Worm (Caenorhabditis elegans) whole organism, midembryonic: ENCODE results near the gene sms-3.

ENCODE experiments used
- T22C8.4 ChIP-seq: fragments of 200-800 bp; sonication (Bioruptor generic); IDR thresholded peaks from 2 replicates; pipeline ENCODE4 v1.3.6; 2022; ENCODE audit warnings: missing genetic modification characterization, missing compliant biosample characterization
- cog-1 ChIP-seq: sonication (generic microtip); optimal IDR thresholded peaks from 2 replicates; lab custom pipeline; 2016; ENCODE audit warnings: missing genetic modification characterization, missing compliant biosample characterization
- flt-1 ChIP-seq: fragments of 200-800 bp; sonication (Bioruptor generic); IDR thresholded peaks from 2 replicates; pipeline ENCODE4 v1.3.6; 2022; ENCODE audit warnings: missing genetic modification characterization, missing compliant biosample characterization
- klf-2 ChIP-seq: fragments of 200-800 bp; sonication (Bioruptor generic); conservative IDR thresholded peaks from 2 replicates; pipeline ENCODE4 v1.3.6; 2022; ENCODE audit warnings: missing genetic modification reagents, missing genetic modification characterization, missing compliant biosample characterization
- med-1 ChIP-seq: sonication (generic microtip); optimal IDR thresholded peaks from 2 replicates; lab custom pipeline; 2017; ENCODE audit warnings: missing genetic modification characterization, mild to moderate bottlenecking, missing compliant biosample characterization, antibody characterized with exemption, missing genetic modification reagents; ENCODE audit not compliant: insufficient read depth
- ref-1 ChIP-seq: fragments of 200-800 bp; sonication (Bioruptor generic); conservative IDR thresholded peaks from 2 replicates; pipeline ENCODE4 v1.3.6; 2022; ENCODE audit warnings: missing genetic modification reagents, missing genetic modification characterization, missing compliant biosample characterization
- ztf-23 ChIP-seq: fragments of 200-800 bp; sonication (Bioruptor generic); IDR thresholded peaks from 2 replicates; pipeline ENCODE4 v1.3.6; 2022; ENCODE audit warnings: missing genetic modification reagents, missing genetic modification characterization, missing compliant biosample characterization
- ztf-29 ChIP-seq: fragments of 200-800 bp; sonication (Bioruptor generic); IDR thresholded peaks from 2 replicates; pipeline ENCODE4 v1.3.6; 2022; ENCODE audit warnings: missing genetic modification reagents, missing genetic modification characterization, missing compliant biosample characterization

DNA sequence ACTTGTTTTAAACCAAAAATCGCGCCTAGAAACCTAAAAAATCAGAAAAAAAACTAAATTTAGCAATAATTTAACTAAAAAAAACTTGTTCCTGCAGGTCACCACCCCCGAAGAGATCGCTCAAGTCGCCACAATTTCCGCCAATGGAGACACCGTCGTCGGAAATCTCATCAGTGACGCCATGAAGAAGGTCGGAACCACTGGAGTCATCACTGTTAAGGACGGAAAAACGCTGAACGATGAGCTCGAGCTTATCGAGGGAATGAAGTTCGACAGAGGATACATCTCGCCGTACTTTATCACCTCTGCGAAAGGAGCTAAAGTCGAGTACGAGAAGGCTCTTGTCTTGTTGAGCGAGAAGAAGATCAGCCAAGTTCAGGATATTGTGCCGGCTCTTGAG lies 20.4 kb upstream of the sms-3 start:
- no peak for TF ChIP-seq cog-1
- no peak for TF ChIP-seq ztf-29
- TF ChIP-seq flt-1 (GFP tag; lab: Robert Waterston, UW) = no peak
- TF ChIP-seq med-1 (GFP tag; lab: Kevin White, UChicago) = no peak
- TF ChIP-seq T22C8.4 (GFP tag; lab: Robert Waterston, UW) = no peak
- no peak for TF ChIP-seq klf-2
- no peak for TF ChIP-seq ztf-23 (GFP tag; lab: Robert Waterston, UW)
- TF ChIP-seq ref-1 (GFP tag; lab: Robert Waterston, UW) = no peak
